Worm (Caenorhabditis elegans): Measurements from ENCODE around the gene ZK1240.11.

- TF ChIP-seq unc-62 (GFP tag; optimal IDR thresholded peaks at IDR 0.05 in 1 of 2) (no peak), unc-62 (tag; optimal IDR thresholded peaks at IDR 0.05) (no peak), cey-2 (tag; optimal IDR thresholded peaks at IDR 0.05; ENCODE audit: borderline replicate concordance, insufficient read depth) (no peak), ceh-28 (tag; optimal IDR thresholded peaks at IDR 0.05) (no peak), pqm-1 (tag; optimal IDR thresholded peaks at IDR 0.05) (no peak), ctbp-1 (GFP tag; IDR thresholded peaks at IDR 0.05) (no peak), aha-1 (tag) (no peak), F10B5.3 (tag; optimal IDR thresholded peaks at IDR 0.05) (no peak), unc-130 (GFP tag; optimal IDR thresholded peaks at IDR 0.05) (no peak), Y5F2A.4 (GFP tag; optimal IDR thresholded peaks at IDR 0.05) (no peak)
Measured at ce11 chrII:2363673-2364072, 38.6 kb downstream of the ZK1240.11 start, which contains the start of gene F43C11.11.
